Worm (Caenorhabditis elegans) whole organism, L1 larva: Measurements from ENCODE around the gene rpn-12.

Experiments
- C16A3.4 ChIP-seq: fragments of 150-350 bp; optimal IDR thresholded peaks from 2 replicates; lab custom pipeline; 2014; ENCODE audit warnings: missing biosample characterization, missing genetic modification characterization
- C34B4.2 ChIP-seq: sonication (generic microtip); optimal IDR thresholded peaks from 2 replicates; lab custom pipeline; 2017; ENCODE audit warnings: mild to moderate bottlenecking, missing genetic modification characterization, missing compliant biosample characterization
- aha-1 ChIP-seq: fragments of 150-350 bp; optimal IDR thresholded peaks from 2 replicates; lab custom pipeline; 2014; ENCODE audit warnings: missing biosample characterization, missing genetic modification characterization
- alr-1 ChIP-seq: fragments of 200-800 bp; sonication (Bioruptor generic); optimal IDR thresholded peaks from 2 replicates; lab custom pipeline; 2018; ENCODE audit warnings: borderline replicate concordance, mild to moderate bottlenecking, missing genetic modification characterization, missing compliant biosample characterization
- aly-2 ChIP-seq: fragments of 150-350 bp; optimal IDR thresholded peaks from 2 replicates; lab custom pipeline; 2014; ENCODE audit warnings: missing biosample characterization, missing genetic modification characterization
- blmp-1 ChIP-seq: fragments of 150-350 bp; optimal IDR thresholded peaks from 2 replicates; lab custom pipeline; 2014; ENCODE audit warnings: missing biosample characterization, missing genetic modification characterization
- ceh-82 ChIP-seq, 3 experiments: fragments of 150-350 bp in 1 of 3; sonication (generic microtip) in 2 of 3; optimal IDR thresholded peaks; 2 replicates each; lab custom pipeline; 2014 to 2017; ENCODE audit warnings: missing biosample characterization in 3 of 3, missing genetic modification characterization in 3 of 3
- ces-1 ChIP-seq: fragments of 150-350 bp; optimal IDR thresholded peaks from 2 replicates; lab custom pipeline; 2014; ENCODE audit warnings: missing biosample characterization, missing genetic modification reagents, missing genetic modification characterization
- efl-1 ChIP-seq, 4 experiments: fragments of 150-350 bp; optimal IDR thresholded peaks in 3 of 4; peaks in 1 of 4; 1 replicate in 1 of 4; 2 replicates in 3 of 4; lab custom pipeline; 2014; ENCODE audit warnings: missing biosample characterization in 2 of 4, missing genetic modification characterization in 2 of 4, missing genetic modification reagents in 2 of 4
- egl-13 ChIP-seq: sonication (generic microtip); optimal IDR thresholded peaks from 2 replicates; lab custom pipeline; 2016; ENCODE audit warnings: missing genotype, missing genetic modification reagents, missing genetic modification characterization, missing compliant biosample characterization
- elt-2 ChIP-seq: sonication (generic microtip); optimal IDR thresholded peaks from 2 replicates; lab custom pipeline; 2016; ENCODE audit warnings: missing genetic modification characterization, mild to moderate bottlenecking, inconsistent platforms, missing compliant biosample characterization, missing genetic modification reagents
- elt-3 ChIP-seq, 6 experiments: fragments of 150-350 bp in 1 of 6; sonication (generic microtip); optimal IDR thresholded peaks; 2 replicates each; lab custom pipeline; 2017 to 2018; ENCODE audit warnings: missing biosample characterization in 6 of 6, missing genetic modification characterization in 6 of 6, inconsistent platforms in 1 of 6
- fkh-4 ChIP-seq: sonication (generic microtip); optimal IDR thresholded peaks from 2 replicates; lab custom pipeline; 2016; ENCODE audit warnings: missing compliant biosample characterization, missing genetic modification characterization, borderline replicate concordance
- fkh-8 ChIP-seq: sonication (generic microtip); optimal IDR thresholded peaks from 2 replicates; lab custom pipeline; 2016; ENCODE audit warnings: mild to moderate bottlenecking, missing genetic modification characterization, missing compliant biosample characterization
- fos-1 ChIP-seq: fragments of 150-350 bp; optimal IDR thresholded peaks from 2 replicates; lab custom pipeline; 2014; ENCODE audit warnings: missing biosample characterization, missing genetic modification characterization
- hlh-4 ChIP-seq: sonication (generic microtip); optimal IDR thresholded peaks from 2 replicates; lab custom pipeline; 2016; ENCODE audit warnings: mild to moderate bottlenecking, missing genetic modification characterization, missing compliant biosample characterization
- hpl-2 ChIP-seq: fragments of 150-350 bp; optimal IDR thresholded peaks from 2 replicates; lab custom pipeline; 2014; ENCODE audit warnings: missing biosample characterization, missing genetic modification reagents, missing genetic modification characterization
- irx-1 ChIP-seq: sonication (generic microtip); optimal IDR thresholded peaks from 2 replicates; lab custom pipeline; 2016; ENCODE audit warnings: missing genetic modification characterization, missing compliant biosample characterization
- isw-1 ChIP-seq: fragments of 200-800 bp; sonication (Bioruptor generic); IDR thresholded peaks from 2 replicates; pipeline ENCODE4 v1.3.6; 2022; ENCODE audit warnings: missing genetic modification characterization, missing compliant biosample characterization
- jun-1 ChIP-seq: fragments of 150-350 bp; optimal IDR thresholded peaks from 2 replicates; lab custom pipeline; 2014; ENCODE audit warnings: missing biosample characterization, missing genetic modification reagents, missing genetic modification characterization
- lin-13 ChIP-seq: fragments of 150-350 bp; optimal IDR thresholded peaks from 2 replicates; lab custom pipeline; 2014; ENCODE audit warnings: missing biosample characterization, missing genetic modification reagents, missing genetic modification characterization
- lin-14 ChIP-seq: fragments of 200-800 bp; sonication (Bioruptor generic); optimal IDR thresholded peaks from 2 replicates; lab custom pipeline; 2018; ENCODE audit warnings: mild to moderate bottlenecking, missing genetic modification characterization, moderate library complexity, missing compliant biosample characterization
- lin-15B ChIP-seq: fragments of 150-350 bp; sonication (generic microtip); optimal IDR thresholded peaks from 3 replicates; lab custom pipeline; 2014; ENCODE audit warnings: missing biosample characterization, missing genetic modification characterization
- lin-35 ChIP-seq, 2 experiments: fragments of 150-350 bp; optimal IDR thresholded peaks; 2 replicates each; lab custom pipeline; 2014; ENCODE audit warnings: missing biosample characterization in 2 of 2, missing genetic modification characterization in 2 of 2, missing genetic modification reagents in 2 of 2
- lin-39 ChIP-seq: fragments of 150-350 bp; optimal IDR thresholded peaks from 2 replicates; lab custom pipeline; 2014; ENCODE audit warnings: missing biosample characterization, missing genetic modification reagents, missing genetic modification characterization
- lsy-2 ChIP-seq, 2 experiments: fragments of 150-350 bp; optimal IDR thresholded peaks; 2 replicates each; lab custom pipeline; 2014; ENCODE audit warnings: missing biosample characterization in 2 of 2, missing genetic modification characterization in 2 of 2
- mab-9 ChIP-seq: fragments of 200-800 bp; sonication (Bioruptor generic); IDR thresholded peaks from 2 replicates; pipeline ENCODE4 v1.3.6; 2022; ENCODE audit warnings: missing genetic modification reagents, missing genetic modification characterization, missing compliant biosample characterization
- mdl-1 ChIP-seq, 2 experiments: fragments of 150-350 bp; optimal IDR thresholded peaks; 2 replicates each; lab custom pipeline; 2014 to 2017; ENCODE audit warnings: missing biosample characterization in 2 of 2, missing genetic modification characterization in 2 of 2, inconsistent platforms in 1 of 2
- mep-1 ChIP-seq: fragments of 150-350 bp; optimal IDR thresholded peaks from 2 replicates; lab custom pipeline; 2014; ENCODE audit warnings: missing biosample characterization, missing genetic modification characterization
- nhr-19 ChIP-seq: fragments of 200-800 bp; sonication (Bioruptor generic); conservative IDR thresholded peaks from 2 replicates; pipeline ENCODE4 v1.3.6; 2022; ENCODE audit warnings: missing genetic modification characterization, missing compliant biosample characterization
- nhr-47 ChIP-seq: sonication (generic microtip); optimal IDR thresholded peaks from 2 replicates; lab custom pipeline; 2016; ENCODE audit warnings: mild to moderate bottlenecking, missing genetic modification characterization, moderate library complexity, missing compliant biosample characterization
- nhr-71 ChIP-seq: sonication (generic microtip); optimal IDR thresholded peaks from 2 replicates; lab custom pipeline; 2016; ENCODE audit warnings: mild to moderate bottlenecking, missing genetic modification characterization, moderate library complexity, missing compliant biosample characterization
- nhr-77 ChIP-seq: fragments of 150-350 bp; optimal IDR thresholded peaks from 2 replicates; lab custom pipeline; 2014; ENCODE audit warnings: missing biosample characterization, missing genetic modification characterization
- nhr-85 ChIP-seq: sonication (generic microtip); peaks from one replicate; lab custom pipeline; 2016; ENCODE audit warnings: missing genetic modification characterization, inconsistent platforms, missing compliant biosample characterization
- nhr-90 ChIP-seq: sonication (generic microtip); optimal IDR thresholded peaks from 2 replicates; lab custom pipeline; 2016; ENCODE audit warnings: mild to moderate bottlenecking, missing genetic modification characterization, missing compliant biosample characterization; ENCODE audit not compliant: poor library complexity
- pag-3 ChIP-seq: sonication (generic microtip); optimal IDR thresholded peaks from 2 replicates; lab custom pipeline; 2017; ENCODE audit warnings: missing genetic modification characterization, mild to moderate bottlenecking, missing compliant biosample characterization, antibody characterized with exemption, borderline replicate concordance; ENCODE audit not compliant: insufficient read depth
- pax-3 ChIP-seq: fragments of 200-800 bp; sonication (Bioruptor generic); optimal IDR thresholded peaks from 2 replicates; lab custom pipeline; 2018; ENCODE audit warnings: mild to moderate bottlenecking, missing genetic modification characterization, moderate library complexity, missing compliant biosample characterization
- pqm-1 ChIP-seq: sonication (generic microtip); optimal IDR thresholded peaks from 3 replicates; lab custom pipeline; 2017; ENCODE audit warnings: missing biosample characterization, missing genetic modification characterization
- snpc-4 ChIP-seq: fragments of 150-350 bp; optimal IDR thresholded peaks from 2 replicates; lab custom pipeline; 2014; ENCODE audit warnings: missing biosample characterization, missing genetic modification characterization
- snu-23 ChIP-seq: sonication (generic microtip); optimal IDR thresholded peaks from 2 replicates; lab custom pipeline; 2016; ENCODE audit warnings: missing genetic modification characterization, missing compliant biosample characterization
- sup-37 ChIP-seq: fragments of 200-800 bp; sonication (Bioruptor generic); optimal IDR thresholded peaks from 2 replicates; lab custom pipeline; 2018; ENCODE audit warnings: mild to moderate bottlenecking, missing genetic modification characterization, missing compliant biosample characterization
- swsn-7 ChIP-seq: sonication (generic microtip); optimal IDR thresholded peaks from 2 replicates; lab custom pipeline; 2016; ENCODE audit warnings: missing genetic modification characterization, missing compliant biosample characterization
- tbx-2 ChIP-seq: sonication (generic microtip); optimal IDR thresholded peaks from 2 replicates; lab custom pipeline; 2016; ENCODE audit warnings: missing genetic modification characterization, missing compliant biosample characterization
- unc-130 ChIP-seq: fragments of 150-350 bp; optimal IDR thresholded peaks from 2 replicates; lab custom pipeline; 2017; ENCODE audit warnings: missing biosample characterization, missing genetic modification characterization, inconsistent platforms
- unc-30 ChIP-seq: sonication (generic microtip); optimal IDR thresholded peaks from 2 replicates; lab custom pipeline; 2017; ENCODE audit warnings: missing biosample characterization, missing genetic modification characterization
- unc-62 ChIP-seq: fragments of 150-350 bp; optimal IDR thresholded peaks from 2 replicates; lab custom pipeline; 2014; ENCODE audit warnings: missing biosample characterization, missing genetic modification reagents, missing genetic modification characterization
- unc-86 ChIP-seq: sonication (generic microtip); optimal IDR thresholded peaks from 2 replicates; lab custom pipeline; 2016; ENCODE audit warnings: missing genetic modification characterization, missing compliant biosample characterization
- xbp-1 ChIP-seq: sonication (generic microtip); optimal IDR thresholded peaks from 2 replicates; lab custom pipeline; 2016; ENCODE audit warnings: missing genetic modification characterization, missing compliant biosample characterization
- ztf-4 ChIP-seq: fragments of 150-350 bp; optimal IDR thresholded peaks from 2 replicates; lab custom pipeline; 2014; ENCODE audit warnings: missing biosample characterization, missing genetic modification characterization

rpn-12 gene

ce11 chrII:11629957-11630356 is 23.0 kb upstream of the rpn-12 start:
- TF ChIP-seq xbp-1 (tag; lab: Kevin White, UChicago) (no peak), lin-14 (peak; percentile 14), efl-1 (optimal IDR thresholded peaks at IDR 0.05; lab: Kevin White, UChicago) (no peak), efl-1 (GFP tag; optimal IDR thresholded peaks at IDR 0.05 in 1 of 2; lab: Kevin White, UChicago) (peak in 1 of 2 experiments; percentile 80)

ce11 chrII:11632689-11633088 is 20.2 kb upstream of the rpn-12 start:
- TF ChIP-seq fos-1 (tag; lab: Kevin White, UChicago) (peak; percentile 37), elt-3 (tag; optimal IDR thresholded peaks at IDR 0.05; lab: Kevin White, UChicago) (peak in 3 of 6 experiments; percentile 47 to 51 (median 49)), aly-2 (tag; lab: Kevin White, UChicago) (no peak), unc-86 (tag; lab: Kevin White, UChicago) (no peak), xbp-1 (tag; lab: Kevin White, UChicago) (peak; percentile 29), hpl-2 (no peak), lin-15B (tag; lab: Kevin White, UChicago) (no peak), irx-1 (tag; lab: Kevin White, UChicago) (no peak), C16A3.4 (tag; lab: Kevin White, UChicago) (peak; percentile 17), elt-2 (no peak), egl-13 (tag; lab: Kevin White, UChicago) (no peak), C34B4.2 (tag; lab: Kevin White, UChicago) (no peak), tbx-2 (tag; lab: Kevin White, UChicago) (peak; percentile 48), unc-30 (tag; lab: Kevin White, UChicago) (no peak), hlh-4 (tag; lab: Kevin White, UChicago) (no peak), mab-9 (no peak), lin-13 (GFP tag; lab: Kevin White, UChicago) (peak; percentile 18), snpc-4 (tag; lab: Kevin White, UChicago) (no peak), lsy-2 (tag; optimal IDR thresholded peaks at IDR 0.05; lab: Kevin White, UChicago) (peak; percentile 15 to 57), lin-35 (GFP tag; optimal IDR thresholded peaks at IDR 0.05; lab: Kevin White, UChicago) (peak; percentile 38 to 42), pax-3 (tag; lab: Kevin White, UChicago) (no peak), pag-3 (tag; lab: Kevin White, UChicago) (no peak), jun-1 (tag; lab: Kevin White, UChicago) (peak; percentile 15), nhr-19 (GFP tag; lab: Robert Waterston, UW) (peak; percentile 26; the same call in 1 of the 2 replicates), ztf-4 (no peak), nhr-71 (tag; lab: Kevin White, UChicago) (peak; percentile 71), nhr-47 (tag; lab: Kevin White, UChicago) (peak; percentile 60), mdl-1 (tag; optimal IDR thresholded peaks at IDR 0.05; lab: Kevin White, UChicago) (peak in 1 of 2 experiments; percentile 33), mep-1 (peak; percentile 16), snu-23 (GFP tag; lab: Kevin White, UChicago) (peak; percentile 72), sup-37 (GFP tag; lab: Kevin White, UChicago) (no peak), lin-14 (peak; percentile 86), lin-39 (no peak), nhr-85 (tag; lab: Kevin White, UChicago) (peak; percentile 86), efl-1 (optimal IDR thresholded peaks at IDR 0.05; lab: Kevin White, UChicago) (peak; percentile 34 to 51), efl-1 (GFP tag; optimal IDR thresholded peaks at IDR 0.05 in 1 of 2; lab: Kevin White, UChicago) (peak in 1 of 2 experiments; percentile 4), ces-1 (no peak), pqm-1 (no peak), isw-1 (GFP tag; lab: Robert Waterston, UW) (no peak), nhr-77 (tag; lab: Kevin White, UChicago) (peak; percentile 46), unc-130 (tag; lab: Kevin White, UChicago) (peak; percentile 22), blmp-1 (tag; lab: Kevin White, UChicago) (peak; percentile 59), ceh-82 (tag; optimal IDR thresholded peaks at IDR 0.05; lab: Kevin White, UChicago) (peak in 2 of 3 experiments; percentile 48 to 73), unc-62 (GFP tag; lab: Kevin White, UChicago) (no peak), alr-1 (tag; lab: Kevin White, UChicago) (no peak), swsn-7 (tag; lab: Kevin White, UChicago) (peak; percentile 53), fkh-8 (tag; lab: Kevin White, UChicago) (peak; percentile 57), fkh-4 (tag; lab: Kevin White, UChicago) (no peak), aha-1 (tag; lab: Kevin White, UChicago) (no peak), nhr-90 (tag; lab: Kevin White, UChicago) (peak; percentile 25)
